Worm (Caenorhabditis elegans) whole organism, mixed stage, embryonic: Measurements from ENCODE around the gene F41F3.8.

Experiments
- blmp-1 ChIP-seq: fragments of 150-350 bp; optimal IDR thresholded peaks from 2 replicates; lab custom pipeline; 2014; ENCODE audit warnings: missing biosample characterization, missing genetic modification characterization
- drap-1 ChIP-seq: fragments of 200-800 bp; sonication (Bioruptor generic); optimal IDR thresholded peaks from 3 replicates; lab custom pipeline; 2018; ENCODE audit warnings: mild to moderate bottlenecking, missing genetic modification characterization, missing compliant biosample characterization
- elt-3 ChIP-seq: fragments of 150-350 bp; optimal IDR thresholded peaks from 2 replicates; lab custom pipeline; 2014; ENCODE audit warnings: missing biosample characterization, missing genetic modification characterization
- ham-2 ChIP-seq: fragments of 200-800 bp; sonication (Bioruptor generic); optimal IDR thresholded peaks from 2 replicates; lab custom pipeline; 2018; ENCODE audit warnings: mild to moderate bottlenecking, missing genetic modification characterization, missing compliant biosample characterization
- lsy-2 ChIP-seq: fragments of 150-350 bp; optimal IDR thresholded peaks from 2 replicates; lab custom pipeline; 2014; ENCODE audit warnings: missing biosample characterization, missing genetic modification characterization
- mab-5 ChIP-seq: fragments of 150-350 bp; optimal IDR thresholded peaks from 2 replicates; lab custom pipeline; 2014; ENCODE audit warnings: missing biosample characterization, missing genetic modification characterization
- nhr-28 ChIP-seq: fragments of 150-350 bp; optimal IDR thresholded peaks from 2 replicates; lab custom pipeline; 2014; ENCODE audit warnings: missing biosample characterization, missing genetic modification characterization
- pha-4 ChIP-seq: fragments of 150-350 bp; optimal IDR thresholded peaks from 2 replicates; lab custom pipeline; 2018; ENCODE audit warnings: missing biosample characterization, missing genetic modification reagents, missing genetic modification characterization
- unc-62 ChIP-seq: fragments of 150-350 bp; optimal IDR thresholded peaks from 2 replicates; lab custom pipeline; 2014; ENCODE audit warnings: missing biosample characterization, missing genetic modification reagents, missing genetic modification characterization

DNA sequence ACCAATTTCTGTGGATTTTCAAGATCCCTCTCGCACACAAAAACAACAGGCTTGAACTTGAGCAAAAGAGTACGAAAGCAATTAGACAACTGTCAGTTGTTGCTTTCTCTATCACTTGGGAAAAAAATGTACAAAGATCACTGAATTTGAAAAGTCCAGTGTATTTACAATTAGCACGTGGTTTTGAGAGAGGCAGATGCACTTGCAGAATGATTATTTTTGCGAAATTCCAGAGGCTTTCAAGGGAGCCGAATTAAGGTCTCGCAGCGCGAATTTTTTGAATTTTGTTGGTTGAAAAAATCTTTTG lies 44.6 kb downstream of the F41F3.8 start:
- no peak for TF ChIP-seq unc-62 (GFP tag; lab: Kevin White, UChicago)
- TF ChIP-seq ham-2 (GFP tag; lab: Kevin White, UChicago) = no peak
- TF ChIP-seq elt-3 = no peak
- no peak for TF ChIP-seq lsy-2 (tag; lab: Kevin White, UChicago)
- TF ChIP-seq pha-4 (tag; lab: Kevin White, UChicago) = no peak
- TF ChIP-seq nhr-28 (tag; lab: Kevin White, UChicago) = no peak
- TF ChIP-seq blmp-1 (tag; lab: Kevin White, UChicago) = no peak
- TF ChIP-seq drap-1 (GFP tag; lab: Kevin White, UChicago) = no peak
- no peak for TF ChIP-seq mab-5 (tag; lab: Kevin White, UChicago)
